Fruit fly (Drosophila melanogaster): ENCODE measurements around the gene Rtnl2.

The Rtnl2 gene

DNA sequence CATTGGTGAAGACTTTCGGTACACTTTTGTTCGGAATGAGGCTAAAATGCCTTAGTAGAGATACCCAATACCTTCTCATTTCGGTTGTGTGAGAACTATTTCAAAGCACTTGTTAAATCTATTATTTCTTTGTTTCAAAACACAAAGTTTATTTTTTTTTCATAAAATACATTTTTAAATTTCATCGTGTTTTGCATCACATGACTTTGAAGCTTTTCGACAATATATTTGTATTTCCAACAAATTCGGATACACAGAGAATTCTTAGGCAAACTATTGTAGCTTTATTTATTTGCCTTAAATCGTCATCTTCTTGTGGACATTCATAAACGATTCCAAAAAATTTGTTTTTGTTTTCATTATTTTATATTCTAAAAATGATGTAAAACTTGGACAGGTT lies 36.3 kb downstream of the Rtnl2 start, which contains the start of gene alpha-Est10:
TSS of gene alpha-Est10 (minus strand) at position 101 of the 400 bp plus-strand sequence.
- TF ChIP-seq Rel (GFP tag; optimal IDR thresholded peaks at IDR 0.05) (no peak), Rel (tag; optimal IDR thresholded peaks at IDR 0.05) (no peak), foxo (GFP tag; optimal IDR thresholded peaks at IDR 0.05) (no peak)

DNA sequence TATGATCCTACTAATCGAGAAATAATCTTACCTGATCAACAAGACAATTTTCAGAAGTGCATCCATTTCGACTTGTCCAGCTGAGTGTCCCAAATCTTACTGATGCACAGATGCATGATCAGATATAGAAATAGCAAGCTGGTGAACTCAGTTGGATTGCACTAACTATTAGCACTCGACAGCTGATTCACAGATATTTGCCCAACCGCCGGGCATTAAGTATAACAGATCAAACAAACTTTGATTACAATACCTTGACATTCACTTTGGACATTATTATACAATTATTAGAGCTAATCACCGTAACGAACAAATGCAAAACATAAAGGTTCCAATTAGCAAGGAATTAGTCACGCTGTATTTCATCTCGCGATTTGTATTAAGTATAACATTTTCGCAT lies 36.9 kb downstream of the Rtnl2 start, which contains the start of gene CG42656:
TSS of gene CG42656 (minus strand) at position 101 of the 400 bp plus-strand sequence.
- TF ChIP-seq fru (GFP tag; optimal IDR thresholded peaks at IDR 0.05) (no peak), sage (GFP tag; optimal IDR thresholded peaks at IDR 0.05) (no peak), Dif (GFP tag; optimal IDR thresholded peaks at IDR 0.05; ENCODE audit: partially characterized antibody) (no peak), foxo (GFP tag; optimal IDR thresholded peaks at IDR 0.05) (no peak), Rel (GFP tag; optimal IDR thresholded peaks at IDR 0.05) (no peak), Rel (tag; optimal IDR thresholded peaks at IDR 0.05) (no peak), Hr78 (GFP tag; optimal IDR thresholded peaks at IDR 0.05) (no peak), usp (GFP tag; optimal IDR thresholded peaks at IDR 0.05) (no peak), tai (GFP tag; optimal IDR thresholded peaks at IDR 0.05) (no peak), GATAd (GFP tag; optimal IDR thresholded peaks at IDR 0.05) (no peak), lola (GFP tag; optimal IDR thresholded peaks at IDR 0.05) (no peak), dsf (GFP tag; optimal IDR thresholded peaks at IDR 0.05; ENCODE audit: borderline replicate concordance) (no peak), h (GFP tag; optimal IDR thresholded peaks at IDR 0.05) (no peak)

DNA sequence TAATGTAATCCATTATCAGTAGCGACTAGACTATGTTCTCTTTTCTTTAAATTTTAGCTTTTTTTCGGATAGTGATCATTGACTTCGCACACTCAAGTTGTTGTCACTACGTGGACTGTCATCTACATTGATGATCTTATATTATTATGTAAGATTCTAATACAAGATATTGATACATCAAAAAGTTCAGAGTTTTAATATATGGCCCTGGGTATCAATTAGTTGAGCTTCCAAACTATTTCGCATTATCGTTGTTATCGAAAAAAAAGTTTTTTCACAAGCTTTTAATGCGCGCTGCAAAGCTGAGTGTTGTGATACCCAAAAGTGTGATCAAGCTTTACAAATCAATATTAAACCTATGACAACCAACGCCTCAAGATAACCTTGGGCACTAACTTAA lies 37.9 kb downstream of the Rtnl2 start:
- TF ChIP-seq foxo (GFP tag; optimal IDR thresholded peaks at IDR 0.05) (peak in 1 of 2 experiments; percentile 10), GATAd (GFP tag; optimal IDR thresholded peaks at IDR 0.05) (no peak), Dif (GFP tag; optimal IDR thresholded peaks at IDR 0.05; ENCODE audit: partially characterized antibody) (peak; percentile 38), Sp1 (GFP tag; optimal IDR thresholded peaks at IDR 0.05) (no peak), Vsx2 (GFP tag; optimal IDR thresholded peaks at IDR 0.05; ENCODE audit: partially characterized antibody) (peak; percentile 4)

DNA sequence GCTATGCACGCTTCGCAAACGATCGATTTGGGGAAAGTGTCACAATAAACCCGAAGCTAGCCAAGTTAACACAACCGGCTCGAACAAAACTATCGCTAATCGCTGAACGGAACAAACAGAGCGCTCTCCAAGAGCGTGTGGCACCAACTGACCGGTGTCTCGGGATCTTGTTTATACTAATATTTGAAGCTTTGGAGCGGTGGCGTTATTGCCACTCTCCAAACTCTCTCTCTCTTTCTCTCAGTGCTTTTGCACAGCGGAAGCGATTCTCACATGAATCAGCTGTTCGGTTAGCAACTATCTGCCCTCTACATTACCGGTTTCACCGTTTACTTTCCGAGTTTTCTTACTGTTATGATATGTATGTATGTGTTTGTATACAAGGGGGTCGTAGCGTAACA lies 38.6 kb downstream of the Rtnl2 start:
- TF ChIP-seq Rel (GFP tag; optimal IDR thresholded peaks at IDR 0.05) = no peak
- no peak for TF ChIP-seq Rel (tag; optimal IDR thresholded peaks at IDR 0.05)
- TF ChIP-seq CG9705 (GFP tag; optimal IDR thresholded peaks at IDR 0.05) = no peak
- no peak for TF ChIP-seq OdsH (GFP tag; optimal IDR thresholded peaks at IDR 0.05)
- TF ChIP-seq woc (GFP tag; optimal IDR thresholded peaks at IDR 0.05) = no peak
- TF ChIP-seq N (GFP tag; optimal IDR thresholded peaks at IDR 0.05) = no peak
- TF ChIP-seq HLH106 (tag; optimal IDR thresholded peaks at IDR 0.05) = no peak
- TF ChIP-seq CrebA (GFP tag; optimal IDR thresholded peaks at IDR 0.05; ENCODE audit: borderline replicate concordance) = peak; percentile 19
- TF ChIP-seq Mio (GFP tag; optimal IDR thresholded peaks at IDR 0.05) = no peak
- peak; percentile 50 to 76 for TF ChIP-seq dl (GFP tag; optimal IDR thresholded peaks at IDR 0.05; ENCODE audit: insufficient read depth in 1 of 2, partially characterized antibody in 2 of 2)
- TF ChIP-seq usp (GFP tag; optimal IDR thresholded peaks at IDR 0.05) = no peak
- no peak for TF ChIP-seq ey (GFP tag; optimal IDR thresholded peaks at IDR 0.05)
- no peak for TF ChIP-seq Abd-B (GFP tag; optimal IDR thresholded peaks at IDR 0.05)
- no peak for TF ChIP-seq fru (GFP tag; optimal IDR thresholded peaks at IDR 0.05)
- no peak for TF ChIP-seq br (GFP tag; optimal IDR thresholded peaks at IDR 0.05)
- TF ChIP-seq pan (optimal IDR thresholded peaks at IDR 0.05) = no peak
- TF ChIP-seq Dfd (GFP tag; optimal IDR thresholded peaks at IDR 0.05) = no peak
- no peak for TF ChIP-seq Jra (GFP tag; optimal IDR thresholded peaks at IDR 0.05)
- no peak for TF ChIP-seq sage (GFP tag; optimal IDR thresholded peaks at IDR 0.05)
- no peak for TF ChIP-seq dmrt93B (GFP tag; optimal IDR thresholded peaks at IDR 0.05)
- peak; percentile 88 for TF ChIP-seq Dif (GFP tag; optimal IDR thresholded peaks at IDR 0.05; ENCODE audit: partially characterized antibody)
- TF ChIP-seq Vsx2 (GFP tag; optimal IDR thresholded peaks at IDR 0.05; ENCODE audit: partially characterized antibody) = peak; percentile 35

DNA sequence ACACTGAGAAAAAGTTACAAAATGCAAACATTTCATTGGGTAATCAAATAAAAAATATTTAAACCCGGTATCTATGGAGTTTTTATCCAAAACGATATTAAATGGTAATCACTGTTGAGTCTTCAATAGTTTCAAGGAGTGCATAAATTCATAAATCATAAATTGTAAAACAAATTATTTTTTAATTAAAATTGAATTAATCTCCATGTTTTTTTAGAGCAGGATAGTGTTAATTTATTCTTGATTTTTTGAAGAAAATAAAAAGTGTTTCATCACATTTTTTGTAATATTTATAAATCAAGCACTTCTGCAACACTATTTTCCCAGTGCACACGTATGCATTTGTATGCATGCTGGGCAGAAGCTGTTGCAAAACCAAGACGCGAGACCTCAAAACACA lies 39.2 kb downstream of the Rtnl2 start:
- no peak for TF ChIP-seq jim (GFP tag; optimal IDR thresholded peaks at IDR 0.05)
- no peak for TF ChIP-seq CG9705 (GFP tag; optimal IDR thresholded peaks at IDR 0.05)
- TF ChIP-seq Dif (GFP tag; optimal IDR thresholded peaks at IDR 0.05; ENCODE audit: partially characterized antibody) = no peak
- no peak for TF ChIP-seq usp (GFP tag; optimal IDR thresholded peaks at IDR 0.05)
- TF ChIP-seq sv (GFP tag; optimal IDR thresholded peaks at IDR 0.05) = no peak
- peak; percentile 67 for TF ChIP-seq HLH106 (tag; optimal IDR thresholded peaks at IDR 0.05)
- peak; percentile 64 for TF ChIP-seq Sp1 (GFP tag; optimal IDR thresholded peaks at IDR 0.05)
- peak; percentile 71 for TF ChIP-seq OdsH (GFP tag; optimal IDR thresholded peaks at IDR 0.05)
- TF ChIP-seq Hr78 (GFP tag; optimal IDR thresholded peaks at IDR 0.05) = no peak
- peak; percentile 52 for TF ChIP-seq rgr (GFP tag; optimal IDR thresholded peaks at IDR 0.05)
- no peak for TF ChIP-seq dl (GFP tag; optimal IDR thresholded peaks at IDR 0.05; ENCODE audit: insufficient read depth in 1 of 2, partially characterized antibody in 2 of 2)
- TF ChIP-seq GATAd (GFP tag; optimal IDR thresholded peaks at IDR 0.05) = no peak
- peak in 1 of 2 experiments; percentile 72 for TF ChIP-seq foxo (GFP tag; optimal IDR thresholded peaks at IDR 0.05)
- no peak for TF ChIP-seq N (GFP tag; optimal IDR thresholded peaks at IDR 0.05)
- TF ChIP-seq sage (GFP tag; optimal IDR thresholded peaks at IDR 0.05) = no peak
- no peak for TF ChIP-seq dsf (GFP tag; optimal IDR thresholded peaks at IDR 0.05; ENCODE audit: borderline replicate concordance)
- TF ChIP-seq dmrt93B (GFP tag; optimal IDR thresholded peaks at IDR 0.05) = peak; percentile 27
- TF ChIP-seq fru (GFP tag; optimal IDR thresholded peaks at IDR 0.05) = peak; percentile 32
- no peak for TF ChIP-seq pan (optimal IDR thresholded peaks at IDR 0.05)
- TF ChIP-seq psq (GFP tag; optimal IDR thresholded peaks at IDR 0.05) = peak; percentile 59
- no peak for TF ChIP-seq Jra (GFP tag; optimal IDR thresholded peaks at IDR 0.05)
- TF ChIP-seq Rel (GFP tag; optimal IDR thresholded peaks at IDR 0.05) = no peak
- no peak for TF ChIP-seq Rel (tag; optimal IDR thresholded peaks at IDR 0.05)
- peak; percentile 53 for TF ChIP-seq ey (GFP tag; optimal IDR thresholded peaks at IDR 0.05)
- no peak for TF ChIP-seq Abd-B (GFP tag; optimal IDR thresholded peaks at IDR 0.05)
- TF ChIP-seq CG32264 (GFP tag; optimal IDR thresholded peaks at IDR 0.05) = no peak
- peak; percentile 39 for TF ChIP-seq woc (GFP tag; optimal IDR thresholded peaks at IDR 0.05)
- TF ChIP-seq Hnf4 (GFP tag; optimal IDR thresholded peaks at IDR 0.05) = peak; percentile 3
- no peak for TF ChIP-seq CrebA (GFP tag; optimal IDR thresholded peaks at IDR 0.05; ENCODE audit: borderline replicate concordance)
- no peak for TF ChIP-seq Myc (optimal IDR thresholded peaks at IDR 0.05)
- TF ChIP-seq Vsx2 (GFP tag; optimal IDR thresholded peaks at IDR 0.05; ENCODE audit: partially characterized antibody) = no peak
- TF ChIP-seq Dfd (GFP tag; optimal IDR thresholded peaks at IDR 0.05) = no peak
- TF ChIP-seq Mio (GFP tag; optimal IDR thresholded peaks at IDR 0.05) = no peak

All from whole organism, wandering third instar larva.